Fruit fly (Drosophila melanogaster) whole organism, embryonic: ENCODE measurements around the gene CG4770.

ENCODE experiments used
- Asciz ChIP-seq: fragments of 200-800 bp; sonication (Bioruptor generic); optimal IDR thresholded peaks from 2 replicates; lab custom pipeline; 2017; ENCODE audit warnings: missing biosample characterization, mild to moderate bottlenecking, missing genetic modification characterization, missing genetic modification reagents
- Atf6 ChIP-seq: fragments of 200-800 bp; sonication (Bioruptor generic); IDR thresholded peaks from 2 replicates; pipeline ENCODE4 v1.3.6; 2022; ENCODE audit warnings: missing biosample characterization, missing genetic modification characterization
- BEAF-32 ChIP-seq: fragments of 200-800 bp; sonication (Bioruptor generic); optimal IDR thresholded peaks from 3 replicates; lab custom pipeline; 2017; ENCODE audit warnings: missing biosample characterization, missing genetic modification characterization, mild to moderate bottlenecking, moderate library complexity, missing genetic modification reagents
- CG1024 ChIP-seq: fragments of 200-800 bp; sonication (Bioruptor generic); IDR thresholded peaks from 2 replicates; pipeline ENCODE4 v1.3.6; 2022; ENCODE audit warnings: missing biosample characterization, missing genetic modification characterization
- CG12155 ChIP-seq: fragments of 200-800 bp; sonication (Bioruptor generic); optimal IDR thresholded peaks from 3 replicates; lab custom pipeline; 2016; ENCODE audit warnings: missing biosample characterization, missing genetic modification characterization
- CG1233 ChIP-seq: fragments of 200-800 bp; sonication (Bioruptor generic); optimal IDR thresholded peaks from 4 replicates; lab custom pipeline; 2018; ENCODE audit warnings: missing biosample characterization, mild to moderate bottlenecking, missing genetic modification characterization
- CG12659 ChIP-seq: fragments of 200-800 bp; sonication (Bioruptor generic); optimal IDR thresholded peaks from 3 replicates; lab custom pipeline; 2017; ENCODE audit warnings: mild to moderate bottlenecking, missing biosample characterization, missing genetic modification reagents, missing genetic modification characterization
- CG13123 ChIP-seq: fragments of 200-800 bp; sonication (Bioruptor generic); optimal IDR thresholded peaks from 2 replicates; lab custom pipeline; 2016; ENCODE audit warnings: missing biosample characterization, missing genetic modification characterization
- CG1602 ChIP-seq: fragments of 200-800 bp; sonication (Bioruptor generic); optimal IDR thresholded peaks from 3 replicates; lab custom pipeline; 2016; ENCODE audit warnings: missing biosample characterization, missing genetic modification characterization
- CG1603 ChIP-seq: fragments of 200-800 bp; sonication (Bioruptor generic); optimal IDR thresholded peaks from 2 replicates; lab custom pipeline; 2019; ENCODE audit warnings: missing biosample characterization, mild to moderate bottlenecking, missing genetic modification characterization, moderate library complexity
- CG3065 ChIP-seq: fragments of 200-800 bp; sonication (Bioruptor generic); optimal IDR thresholded peaks from 2 replicates; lab custom pipeline; 2016; ENCODE audit warnings: missing biosample characterization, missing genetic modification characterization
- CG32772 ChIP-seq: fragments of 200-800 bp; sonication (Bioruptor generic); IDR thresholded peaks from 2 replicates; pipeline ENCODE4 v1.3.6; 2022; ENCODE audit warnings: missing biosample characterization, missing genetic modification characterization
- CG33213 ChIP-seq: fragments of 200-800 bp; sonication (Bioruptor generic); optimal IDR thresholded peaks from 3 replicates; lab custom pipeline; 2016; ENCODE audit warnings: missing biosample characterization, missing genetic modification characterization
- CG42726 ChIP-seq: fragments of 200-800 bp; sonication (Bioruptor generic); IDR thresholded peaks from 2 replicates; pipeline ENCODE4 v1.3.6; 2022; ENCODE audit warnings: missing biosample characterization, missing genetic modification characterization; ENCODE audit not compliant: partially characterized antibody
- CG6791 ChIP-seq: fragments of 200-800 bp; sonication (Bioruptor generic); IDR thresholded peaks from 3 replicates; pipeline ENCODE4 v1.3.6; 2022; ENCODE audit warnings: missing biosample characterization, missing genetic modification characterization; ENCODE audit not compliant: partially characterized antibody
- CG8359 ChIP-seq: fragments of 200-800 bp; sonication (Bioruptor generic); optimal IDR thresholded peaks from 2 replicates; lab custom pipeline; 2017; ENCODE audit warnings: missing biosample characterization, mild to moderate bottlenecking, missing genetic modification characterization, borderline replicate concordance
- CG8924 ChIP-seq: fragments of 200-800 bp; optimal IDR thresholded peaks from 3 replicates; lab custom pipeline; 2019; ENCODE audit warnings: missing biosample characterization, mild to moderate bottlenecking, missing genetic modification characterization, moderate library complexity
- CG9932 ChIP-seq: fragments of 200-800 bp; sonication (Bioruptor generic); IDR thresholded peaks from 2 replicates; pipeline ENCODE4 v1.3.6; 2022; ENCODE audit warnings: missing biosample characterization, missing genetic modification characterization
- CTCF ChIP-seq: fragments of 200-800 bp; sonication (Bioruptor generic); optimal IDR thresholded peaks from 2 replicates; lab custom pipeline; 2017; ENCODE audit warnings: missing biosample characterization, mild to moderate bottlenecking, missing genetic modification characterization, moderate library complexity
- H15 ChIP-seq: fragments of 200-800 bp; sonication (Bioruptor generic); IDR thresholded peaks from 3 replicates; pipeline ENCODE4 v1.3.6; 2022; ENCODE audit warnings: missing biosample characterization, missing genetic modification characterization
- Max ChIP-seq: fragments of 200-800 bp; sonication (Bioruptor generic); optimal IDR thresholded peaks from 2 replicates; lab custom pipeline; 2016; ENCODE audit warnings: missing biosample characterization, mild to moderate bottlenecking, missing genetic modification characterization
- NC2β ChIP-seq: fragments of 200-800 bp; sonication (Bioruptor generic); optimal IDR thresholded peaks from 2 replicates; lab custom pipeline; 2016; ENCODE audit warnings: missing biosample characterization, missing genetic modification characterization
- Pdp1 ChIP-seq, 2 experiments: fragments of 200-800 bp; sonication (Bioruptor generic); optimal IDR thresholded peaks; 3 replicates each; lab custom pipeline; 2016; ENCODE audit warnings: missing biosample characterization in 2 of 2, missing genetic modification characterization in 2 of 2, mild to moderate bottlenecking in 1 of 2, moderate library complexity in 1 of 2
- Ravus ChIP-seq: fragments of 200-800 bp; sonication (Bioruptor generic); IDR thresholded peaks from 2 replicates; pipeline ENCODE4 v1.3.6; 2022; ENCODE audit warnings: missing biosample characterization, missing genetic modification characterization
- Side ChIP-seq: fragments of 200-800 bp; sonication (Bioruptor generic); optimal IDR thresholded peaks from 2 replicates; lab custom pipeline; 2016; ENCODE audit warnings: missing biosample characterization, missing genetic modification characterization
- Sox100B ChIP-seq: fragments of 200-800 bp; sonication (Bioruptor generic); optimal IDR thresholded peaks from 3 replicates; lab custom pipeline; 2018; ENCODE audit warnings: missing biosample characterization, mild to moderate bottlenecking, missing genetic modification characterization
- Spps ChIP-seq: fragments of 200-800 bp; sonication (Bioruptor generic); optimal IDR thresholded peaks from 2 replicates; lab custom pipeline; 2018; ENCODE audit warnings: missing biosample characterization, mild to moderate bottlenecking, missing genetic modification characterization
- Sry-β ChIP-seq: fragments of 200-800 bp; sonication (Bioruptor generic); optimal IDR thresholded peaks from 2 replicates; lab custom pipeline; 2018; ENCODE audit warnings: missing biosample characterization, mild to moderate bottlenecking, missing genetic modification characterization, moderate library complexity
- Vsx1 ChIP-seq: fragments of 200-800 bp; sonication (Bioruptor generic); optimal IDR thresholded peaks from 2 replicates; lab custom pipeline; 2017; ENCODE audit warnings: missing biosample characterization, mild to moderate bottlenecking, missing genetic modification characterization, missing genetic modification reagents
- abd-A ChIP-seq: fragments of 200-800 bp; sonication (Bioruptor generic); optimal IDR thresholded peaks from 3 replicates; lab custom pipeline; 2019; ENCODE audit warnings: missing biosample characterization, mild to moderate bottlenecking, missing genetic modification characterization, moderate library complexity
- ara ChIP-seq: fragments of 200-800 bp; sonication (Bioruptor generic); IDR thresholded peaks from 2 replicates; pipeline ENCODE4 v1.3.6; 2022; ENCODE audit warnings: missing biosample characterization, missing genetic modification characterization
- ato ChIP-seq: fragments of 200-800 bp; sonication (Bioruptor generic); IDR thresholded peaks from 2 replicates; pipeline ENCODE4 v1.3.6; 2022; ENCODE audit warnings: missing biosample characterization, missing genetic modification characterization; ENCODE audit not compliant: partially characterized antibody
- bbx ChIP-seq: fragments of 200-800 bp; sonication (Bioruptor generic); IDR thresholded peaks from 2 replicates; pipeline ENCODE4 v1.3.6; 2022; ENCODE audit warnings: missing biosample characterization, missing genetic modification characterization; ENCODE audit not compliant: partially characterized antibody
- caup ChIP-seq: fragments of 200-800 bp; sonication (Bioruptor generic); optimal IDR thresholded peaks from 3 replicates; lab custom pipeline; 2017; ENCODE audit warnings: missing biosample characterization, mild to moderate bottlenecking, missing genetic modification characterization, moderate library complexity; ENCODE audit not compliant: severe bottlenecking
- cwo ChIP-seq: fragments of 200-800 bp; sonication (Bioruptor generic); optimal IDR thresholded peaks from 3 replicates; lab custom pipeline; 2017; ENCODE audit warnings: missing biosample characterization, missing genetic modification characterization, mild to moderate bottlenecking, moderate library complexity, missing genetic modification reagents
- exex ChIP-seq: fragments of 200-800 bp; sonication (Bioruptor generic); optimal IDR thresholded peaks from 4 replicates; lab custom pipeline; 2018; ENCODE audit warnings: missing biosample characterization, mild to moderate bottlenecking, missing genetic modification characterization, moderate library complexity
- gro ChIP-seq: fragments of 200-800 bp; sonication (Bioruptor generic); optimal IDR thresholded peaks from 2 replicates; lab custom pipeline; 2016; ENCODE audit warnings: missing biosample characterization, missing genetic modification characterization
- gsb-n ChIP-seq: fragments of 200-800 bp; sonication (Bioruptor generic); optimal IDR thresholded peaks from 3 replicates; lab custom pipeline; 2018; ENCODE audit warnings: missing biosample characterization, mild to moderate bottlenecking, missing genetic modification characterization
- insv ChIP-seq, 2 experiments: fragments of 200-800 bp; sonication (Bioruptor generic); optimal IDR thresholded peaks; 3 replicates each; lab custom pipeline; 2016 to 2018; ENCODE audit warnings: missing biosample characterization in 2 of 2, missing genetic modification characterization in 2 of 2
- maf-S ChIP-seq: fragments of 200-800 bp; sonication (Bioruptor generic); optimal IDR thresholded peaks from 2 replicates; lab custom pipeline; 2016; ENCODE audit warnings: missing biosample characterization, missing genetic modification characterization
- prd ChIP-seq, 3 experiments: fragments of >200 bp in 2 of 3; fragments of 200-800 bp in 1 of 3; sonication (Bioruptor generic) in 1 of 3; optimal IDR thresholded peaks in 2 of 3; IDR thresholded peaks in 1 of 3; 2 replicates in 2 of 3; 3 replicates in 1 of 3; pipeline versions ENCODE4 v1.3.6 to Lab custom; 2017 to 2022; ENCODE audit warnings: missing biosample characterization in 1 of 3, missing genetic modification characterization in 1 of 3
- ro ChIP-seq: fragments of 200-800 bp; sonication (Bioruptor generic); IDR thresholded peaks from 2 replicates; pipeline ENCODE4 v1.3.6; 2022; ENCODE audit warnings: missing biosample characterization, missing genetic modification characterization
- sc ChIP-seq, 3 experiments: fragments of >200 bp in 2 of 3; fragments of 200-800 bp in 1 of 3; sonication (Bioruptor generic) in 1 of 3; optimal IDR thresholded peaks; 2 replicates in 2 of 3; 3 replicates in 1 of 3; lab custom pipeline; 2017; ENCODE audit warnings: mild to moderate bottlenecking in 1 of 3, missing biosample characterization in 1 of 3, missing genetic modification characterization in 1 of 3, missing genetic modification reagents in 1 of 3
- sob ChIP-seq: fragments of 200-800 bp; sonication (Bioruptor generic); IDR thresholded peaks from 2 replicates; pipeline ENCODE4 v1.3.6; 2022; ENCODE audit warnings: missing biosample characterization, missing genetic modification characterization
- sug ChIP-seq: fragments of 200-800 bp; optimal IDR thresholded peaks from 2 replicates; lab custom pipeline; 2019; ENCODE audit warnings: missing biosample characterization, mild to moderate bottlenecking, missing genetic modification characterization, moderate library complexity
- toy ChIP-seq: fragments of 200-800 bp; sonication (Bioruptor generic); IDR thresholded peaks from 2 replicates; pipeline ENCODE4 v1.3.6; 2022; ENCODE audit warnings: missing biosample characterization, missing genetic modification characterization
- trem ChIP-seq: fragments of 200-800 bp; optimal IDR thresholded peaks from 3 replicates; lab custom pipeline; 2019; ENCODE audit warnings: missing biosample characterization, mild to moderate bottlenecking, missing genetic modification characterization, moderate library complexity
- z ChIP-seq: fragments of 200-800 bp; sonication (Bioruptor generic); IDR thresholded peaks from 3 replicates; pipeline ENCODE4 v1.3.6; 2022; ENCODE audit warnings: missing biosample characterization, missing genetic modification characterization

Gene CG4770

dm6 chr3R:19890340-19890998, 27.8 kb upstream of the CG4770 start, which contains the start of gene CG4733 (continued):
- TF ChIP-seq bbx (GFP tag; lab: Robert Waterston, UW) (0 out of 2 replicates have a peak, but pooled peaks have one; percentile 17), CG12155 (GFP tag; lab: Kevin White, UChicago) (peak; percentile 3), sc (optimal IDR thresholded peaks at IDR 0.05; lab: Kevin White, UChicago) (no peak), sc (GFP tag; optimal IDR thresholded peaks at IDR 0.05; lab: Kevin White, UChicago) (no peak), z (peak; percentile 15; the same call in 1 of the 3 replicates), Sry-β (GFP tag; lab: Kevin White, UChicago) (peak; percentile 97), ara (GFP tag; lab: Robert Waterston, UW) (no peak), CG1024 (GFP tag; lab: Robert Waterston, UW) (no peak), caup (GFP tag; lab: Kevin White, UChicago) (no peak), CG1602 (GFP tag; lab: Kevin White, UChicago) (no peak), ato (GFP tag; lab: Robert Waterston, UW) (0 out of 2 replicates have a peak, but pooled peaks have one; percentile 7), CG9932 (GFP tag; lab: Robert Waterston, UW) (0 out of 2 replicates have a peak, but pooled peaks have one; percentile 11), H15 (no peak), NC2β (GFP tag; lab: Kevin White, UChicago) (no peak), Asciz (GFP tag; lab: Kevin White, UChicago) (no peak), insv (GFP tag; optimal IDR thresholded peaks at IDR 0.05; lab: Kevin White, UChicago) (no peak), CG42726 (GFP tag; lab: Robert Waterston, UW) (no peak), CG8359 (GFP tag; lab: Kevin White, UChicago) (no peak), CG1603 (tag; lab: Kevin White, UChicago) (no peak), trem (tag; lab: Kevin White, UChicago) (no peak), sug (tag; lab: Kevin White, UChicago) (peak; percentile 58), sob (no peak), CTCF (GFP tag; lab: Kevin White, UChicago) (no peak), Vsx1 (GFP tag; lab: Kevin White, UChicago) (no peak), gro (GFP tag; lab: Kevin White, UChicago) (no peak), BEAF-32 (GFP tag; lab: Kevin White, UChicago) (peak; percentile 41), toy (GFP tag; lab: Robert Waterston, UW) (no peak), Ravus (no peak), CG13123 (no peak), Atf6 (GFP tag; lab: Robert Waterston, UW) (no peak; the same call in 1 of the 2 replicates), CG8924 (no peak), CG32772 (GFP tag; lab: Robert Waterston, UW) (no peak), maf-S (GFP tag; lab: Kevin White, UChicago) (no peak), Max (GFP tag; lab: Kevin White, UChicago) (no peak), cwo (no peak), CG1233 (no peak), gsb-n (tag; lab: Kevin White, UChicago) (no peak), prd (optimal IDR thresholded peaks at IDR 0.05; lab: Kevin White, UChicago) (peak in 1 of 2 experiments; percentile 62), prd (GFP tag; IDR thresholded peaks at IDR 0.05; lab: Robert Waterston, UW) (no peak), ro (no peak), Side (GFP tag; lab: Kevin White, UChicago) (no peak), CG12659 (peak; percentile 31), CG6791 (GFP tag; lab: Robert Waterston, UW) (peak; percentile 27; the same call in 1 of the 3 replicates), exex (tag; lab: Kevin White, UChicago) (no peak), CG3065 (GFP tag; lab: Kevin White, UChicago) (no peak), Spps (no peak), abd-A (tag; lab: Kevin White, UChicago) (no peak), CG33213 (GFP tag; lab: Kevin White, UChicago) (no peak), Pdp1 (GFP tag; optimal IDR thresholded peaks at IDR 0.05; lab: Kevin White, UChicago) (no peak), Sox100B (GFP tag; lab: Kevin White, UChicago) (peak; percentile 38)
